Fruit fly (Drosophila melanogaster) whole organism, prepupa: ENCODE data around the gene Tlk.

ENCODE experiments used
- Blimp-1 ChIP-seq: fragments of 200-800 bp; sonication (Bioruptor generic); optimal IDR thresholded peaks from 3 replicates; lab custom pipeline; 2017; ENCODE audit warnings: missing biosample characterization, missing genetic modification characterization, mild to moderate bottlenecking, moderate library complexity, missing genetic modification reagents
- CG10631 ChIP-seq: fragments of 200-800 bp; sonication (Bioruptor generic); optimal IDR thresholded peaks from 2 replicates; lab custom pipeline; 2016; ENCODE audit warnings: missing biosample characterization, missing genetic modification characterization
- CG10669 ChIP-seq: fragments of 200-800 bp; sonication (Bioruptor generic); optimal IDR thresholded peaks from 3 replicates; lab custom pipeline; 2018; ENCODE audit warnings: missing biosample characterization, mild to moderate bottlenecking, missing genetic modification characterization, moderate library complexity
- CG11294 ChIP-seq: fragments of 200-800 bp; sonication (Bioruptor generic); IDR thresholded peaks from 2 replicates; pipeline ENCODE4 v1.3.6; 2022; ENCODE audit warnings: missing biosample characterization, missing genetic modification characterization
- CG11902 ChIP-seq: fragments of 200-800 bp; sonication (Bioruptor generic); optimal IDR thresholded peaks from 3 replicates; lab custom pipeline; 2016; ENCODE audit warnings: missing biosample characterization, missing genetic modification characterization
- CG15336 ChIP-seq: fragments of 200-800 bp; sonication (Bioruptor generic); IDR thresholded peaks from 2 replicates; pipeline ENCODE4 v1.3.6; 2022; ENCODE audit warnings: missing biosample characterization, missing genetic modification characterization
- CG3032 ChIP-seq: fragments of 200-800 bp; optimal IDR thresholded peaks from 2 replicates; lab custom pipeline; 2019; ENCODE audit warnings: missing biosample characterization, mild to moderate bottlenecking, missing genetic modification characterization, moderate library complexity
- CG31627 ChIP-seq: fragments of 200-800 bp; sonication (Bioruptor generic); optimal IDR thresholded peaks from 3 replicates; lab custom pipeline; 2016; ENCODE audit warnings: missing biosample characterization, missing genetic modification characterization
- CG34406 ChIP-seq: fragments of 200-800 bp; sonication (Bioruptor generic); optimal IDR thresholded peaks from 3 replicates; lab custom pipeline; 2016; ENCODE audit warnings: missing biosample characterization, missing genetic modification characterization
- CG3919 ChIP-seq: fragments of 200-800 bp; sonication (Bioruptor generic); optimal IDR thresholded peaks from 3 replicates; lab custom pipeline; 2016; ENCODE audit warnings: missing biosample characterization, missing genetic modification characterization
- CG6163 ChIP-seq: fragments of 200-800 bp; sonication (Bioruptor generic); IDR thresholded peaks from 3 replicates; pipeline ENCODE4 v1.3.6; 2022; ENCODE audit warnings: missing biosample characterization, missing genetic modification characterization
- CG6276 ChIP-seq: fragments of 200-800 bp; sonication (Bioruptor generic); optimal IDR thresholded peaks from 2 replicates; lab custom pipeline; 2017; ENCODE audit warnings: missing biosample characterization, mild to moderate bottlenecking, missing genetic modification characterization
- CG6792 ChIP-seq: fragments of 200-800 bp; sonication (Bioruptor generic); optimal IDR thresholded peaks from 3 replicates; lab custom pipeline; 2016; ENCODE audit warnings: missing biosample characterization, missing genetic modification characterization
- CG6808 ChIP-seq: fragments of 200-800 bp; sonication (Bioruptor generic); optimal IDR thresholded peaks from 3 replicates; lab custom pipeline; 2017; ENCODE audit warnings: missing biosample characterization, missing genetic modification characterization, mild to moderate bottlenecking, moderate library complexity, missing genetic modification reagents
- CG6854 ChIP-seq: fragments of 200-800 bp; sonication (Bioruptor generic); optimal IDR thresholded peaks from 2 replicates; lab custom pipeline; 2017; ENCODE audit warnings: missing biosample characterization, mild to moderate bottlenecking, missing genetic modification characterization
- CG7368 ChIP-seq: fragments of 200-800 bp; sonication (Bioruptor generic); optimal IDR thresholded peaks from 3 replicates; lab custom pipeline; 2016; ENCODE audit warnings: missing biosample characterization, missing genetic modification characterization
- CG8119 ChIP-seq: fragments of 200-800 bp; sonication (Bioruptor generic); IDR thresholded peaks from 3 replicates; pipeline ENCODE4 v1.3.6; 2022; ENCODE audit warnings: missing biosample characterization, missing genetic modification characterization
- CG8319 ChIP-seq: fragments of 200-800 bp; sonication (Bioruptor generic); optimal IDR thresholded peaks from 3 replicates; lab custom pipeline; 2016; ENCODE audit warnings: missing biosample characterization, missing genetic modification characterization
- CG8632 ChIP-seq: fragments of 200-800 bp; sonication (Bioruptor generic); optimal IDR thresholded peaks from 3 replicates; lab custom pipeline; 2016; ENCODE audit warnings: missing biosample characterization, missing genetic modification characterization
- CG9139 ChIP-seq: fragments of 200-800 bp; sonication (Bioruptor generic); optimal IDR thresholded peaks from 3 replicates; lab custom pipeline; 2017; ENCODE audit warnings: missing biosample characterization, mild to moderate bottlenecking, missing genetic modification characterization
- Eip75B ChIP-seq: fragments of 200-800 bp; sonication (Bioruptor generic); optimal IDR thresholded peaks from 3 replicates; lab custom pipeline; 2016; ENCODE audit warnings: missing biosample characterization, missing genetic modification characterization
- Eip78C ChIP-seq: fragments of 200-800 bp; sonication (Bioruptor generic); peaks from one replicate; lab custom pipeline; 2016; ENCODE audit warnings: missing biosample characterization, missing genetic modification characterization
- Ets96B ChIP-seq: fragments of 200-800 bp; optimal IDR thresholded peaks from 2 replicates; lab custom pipeline; 2019; ENCODE audit warnings: missing biosample characterization, mild to moderate bottlenecking, missing genetic modification characterization, moderate library complexity
- Gug ChIP-seq: fragments of 200-800 bp; sonication (Bioruptor generic); IDR thresholded peaks from 2 replicates; pipeline ENCODE4 v1.3.6; 2022; ENCODE audit warnings: missing biosample characterization, missing genetic modification characterization
- Hr38 ChIP-seq: sonication (Bioruptor generic); optimal IDR thresholded peaks from 2 replicates; lab custom pipeline; 2016; ENCODE audit warnings: missing biosample characterization, missing genetic modification characterization
- Lpt ChIP-seq: fragments of 200-800 bp; sonication (Bioruptor generic); optimal IDR thresholded peaks from 3 replicates; lab custom pipeline; 2016; ENCODE audit warnings: missing biosample characterization, missing genetic modification characterization
- Met ChIP-seq: fragments of 200-800 bp; sonication (Bioruptor generic); optimal IDR thresholded peaks from 3 replicates; lab custom pipeline; 2016; ENCODE audit warnings: missing biosample characterization, missing genetic modification characterization
- Sox102F ChIP-seq: fragments of 200-800 bp; sonication (Bioruptor generic); optimal IDR thresholded peaks from 2 replicates; lab custom pipeline; 2016; ENCODE audit warnings: missing biosample characterization, mild to moderate bottlenecking, missing genetic modification characterization
- Sox14 ChIP-seq: fragments of 200-800 bp; sonication (Bioruptor generic); optimal IDR thresholded peaks from 3 replicates; lab custom pipeline; 2016; ENCODE audit warnings: missing biosample characterization, missing genetic modification characterization
- Sox15 ChIP-seq: fragments of 200-800 bp; sonication (Bioruptor generic); optimal IDR thresholded peaks from 3 replicates; lab custom pipeline; 2016; ENCODE audit warnings: missing biosample characterization, missing genetic modification characterization
- achi ChIP-seq: fragments of 200-800 bp; sonication (Bioruptor generic); optimal IDR thresholded peaks from 3 replicates; lab custom pipeline; 2016; ENCODE audit warnings: missing biosample characterization, missing genetic modification characterization
- cyc ChIP-seq: fragments of 200-800 bp; sonication (Bioruptor generic); optimal IDR thresholded peaks from 3 replicates; lab custom pipeline; 2016; ENCODE audit warnings: missing biosample characterization, missing genetic modification characterization
- dac ChIP-seq: fragments of 200-800 bp; sonication (Bioruptor generic); optimal IDR thresholded peaks from 2 replicates; lab custom pipeline; 2017; ENCODE audit warnings: missing biosample characterization, mild to moderate bottlenecking, missing genetic modification characterization
- fd59A ChIP-seq: fragments of 200-800 bp; sonication (Bioruptor generic); optimal IDR thresholded peaks from 2 replicates; lab custom pipeline; 2017; ENCODE audit warnings: missing biosample characterization, mild to moderate bottlenecking, missing genetic modification characterization, missing genetic modification reagents
- fd85E ChIP-seq: fragments of 200-800 bp; sonication (Bioruptor generic); optimal IDR thresholded peaks from 3 replicates; lab custom pipeline; 2016; ENCODE audit warnings: missing biosample characterization, missing genetic modification characterization
- lz ChIP-seq: fragments of 200-800 bp; sonication (Bioruptor generic); optimal IDR thresholded peaks from 3 replicates; lab custom pipeline; 2016; ENCODE audit warnings: missing biosample characterization, missing genetic modification characterization
- pdm3 ChIP-seq: fragments of 200-800 bp; sonication (Bioruptor generic); optimal IDR thresholded peaks from 3 replicates; lab custom pipeline; 2016; ENCODE audit warnings: missing biosample characterization, missing genetic modification characterization
- salr ChIP-seq, 2 experiments: fragments of 200-800 bp; sonication (Bioruptor generic); optimal IDR thresholded peaks; 3 replicates each; lab custom pipeline; 2016 to 2018; ENCODE audit warnings: missing biosample characterization in 2 of 2, missing genetic modification characterization in 2 of 2, mild to moderate bottlenecking in 1 of 2
- spab ChIP-seq: fragments of 200-800 bp; sonication (Bioruptor generic); optimal IDR thresholded peaks from 2 replicates; lab custom pipeline; 2017; ENCODE audit warnings: missing biosample characterization, mild to moderate bottlenecking, missing genetic modification characterization, missing genetic modification reagents
- ss ChIP-seq, 2 experiments: fragments of 200-800 bp; sonication (Bioruptor generic); optimal IDR thresholded peaks; 2 replicates in 1 of 2; 3 replicates in 1 of 2; lab custom pipeline; 2017 to 2018; ENCODE audit warnings: mild to moderate bottlenecking in 2 of 2, missing biosample characterization in 2 of 2, missing genetic modification characterization in 2 of 2, moderate library complexity in 1 of 2
- svp ChIP-seq: fragments of 200-800 bp; sonication (Bioruptor generic); peaks from one replicate; lab custom pipeline; 2016; ENCODE audit warnings: missing biosample characterization, missing genetic modification characterization
- topi ChIP-seq: fragments of 200-800 bp; sonication (Bioruptor generic); optimal IDR thresholded peaks from 3 replicates; lab custom pipeline; 2016; ENCODE audit warnings: missing biosample characterization, missing genetic modification characterization
- vri ChIP-seq: fragments of 200-800 bp; sonication (Bioruptor generic); optimal IDR thresholded peaks from 3 replicates; lab custom pipeline; 2016; ENCODE audit warnings: missing biosample characterization, mild to moderate bottlenecking, missing genetic modification characterization

Tlk gene

dm6 chrX:3774277-3774676 is 54.5 kb downstream of the Tlk start (continued):
- no peak for TF ChIP-seq Hr38 (GFP tag; lab: Kevin White, UChicago)
- peak; percentile 25 for TF ChIP-seq Blimp-1 (GFP tag; lab: Kevin White, UChicago)
- peak; percentile 76 for TF ChIP-seq CG34406
- peak; percentile 78 for TF ChIP-seq Sox14 (GFP tag; lab: Kevin White, UChicago)
- no peak for TF ChIP-seq CG9139 (GFP tag; lab: Kevin White, UChicago)
- TF ChIP-seq CG8319 (GFP tag; lab: Kevin White, UChicago): peak; percentile 63
- peak; percentile 75 for TF ChIP-seq vri (GFP tag; lab: Kevin White, UChicago)
- TF ChIP-seq Sox102F (GFP tag; lab: Kevin White, UChicago): peak; percentile 71
- TF ChIP-seq CG11902 (GFP tag; lab: Kevin White, UChicago): peak; percentile 52
- no peak for TF ChIP-seq CG6854 (GFP tag; lab: Kevin White, UChicago)
- peak; percentile 80 for TF ChIP-seq CG31627 (GFP tag; lab: Kevin White, UChicago)
- TF ChIP-seq Eip78C (GFP tag; lab: Kevin White, UChicago): peak; percentile 88
- peak; percentile 42 for TF ChIP-seq CG6808
- TF ChIP-seq CG15336 (GFP tag; lab: Robert Waterston, UW): peak; percentile 95
- peak; percentile 27 to 29 for TF ChIP-seq ss (GFP tag; optimal IDR thresholded peaks at IDR 0.05; lab: Kevin White, UChicago)
- peak; percentile 39 for TF ChIP-seq fd59A
- TF ChIP-seq achi (GFP tag; lab: Kevin White, UChicago): peak; percentile 80
- TF ChIP-seq CG6276 (GFP tag; lab: Kevin White, UChicago): peak; percentile 85
- peak; percentile 79 for TF ChIP-seq Lpt (GFP tag; lab: Kevin White, UChicago)
- TF ChIP-seq Sox15 (GFP tag; lab: Kevin White, UChicago): peak; percentile 64
- peak; percentile 87 for TF ChIP-seq svp (GFP tag; lab: Kevin White, UChicago)
- peak; percentile 65 for TF ChIP-seq CG10669 (GFP tag; lab: Kevin White, UChicago)

DNA sequence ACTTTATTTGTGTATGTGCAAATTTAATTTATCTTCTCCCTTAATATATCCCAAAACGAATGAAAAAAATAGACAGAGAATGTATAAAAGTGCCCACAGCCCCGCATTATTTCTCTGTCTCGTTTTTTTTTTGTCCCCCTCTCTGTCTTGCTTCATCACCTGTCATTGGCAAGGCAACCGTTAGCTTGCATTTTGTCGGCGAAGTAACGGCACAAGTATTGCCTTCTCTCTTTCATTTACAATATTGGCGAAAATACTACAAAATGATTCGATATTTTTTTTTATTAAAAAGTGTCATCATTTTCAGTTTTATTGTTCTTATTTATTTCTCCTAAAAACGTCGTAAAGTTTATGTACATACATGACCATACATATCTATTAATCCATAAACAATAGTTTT is 55.3 kb downstream of the Tlk start:
- TF ChIP-seq CG11902 (GFP tag; lab: Kevin White, UChicago): no peak
- TF ChIP-seq Hr38 (GFP tag; lab: Kevin White, UChicago): no peak
- peak; percentile 25 for TF ChIP-seq Eip78C (GFP tag; lab: Kevin White, UChicago)
- TF ChIP-seq, all 60 proteins: peak for 1

- peak; percentile 90 for TF ChIP-seq Eip78C (GFP tag; lab: Kevin White, UChicago)
- TF ChIP-seq CG8632 (GFP tag; lab: Kevin White, UChicago): peak; percentile 79
- peak; percentile 51 for TF ChIP-seq topi (GFP tag; lab: Kevin White, UChicago)
- no peak for TF ChIP-seq Sox15 (GFP tag; lab: Kevin White, UChicago)
- TF ChIP-seq achi (GFP tag; lab: Kevin White, UChicago): peak; percentile 75
- TF ChIP-seq spab (GFP tag; lab: Kevin White, UChicago): peak; percentile 82
- TF ChIP-seq Lpt (GFP tag; lab: Kevin White, UChicago): peak; percentile 85
- peak; percentile 90 for TF ChIP-seq CG6854 (GFP tag; lab: Kevin White, UChicago)
- TF ChIP-seq CG9139 (GFP tag; lab: Kevin White, UChicago): peak; percentile 94
- no peak for TF ChIP-seq cyc (GFP tag; lab: Kevin White, UChicago)
- TF ChIP-seq Eip75B: peak; percentile 66
- peak; percentile 67 for TF ChIP-seq dac (GFP tag; lab: Kevin White, UChicago)
- peak; percentile 96 to 97 for TF ChIP-seq ss (GFP tag; optimal IDR thresholded peaks at IDR 0.05; lab: Kevin White, UChicago)
- TF ChIP-seq CG34406: peak; percentile 62
- TF ChIP-seq fd85E (GFP tag; lab: Kevin White, UChicago): no peak
- peak; percentile 95 for TF ChIP-seq CG6276 (GFP tag; lab: Kevin White, UChicago)
- peak; percentile 47 for TF ChIP-seq CG3919 (GFP tag; lab: Kevin White, UChicago)
- peak; percentile 52 for TF ChIP-seq Met (GFP tag; lab: Kevin White, UChicago)
- TF ChIP-seq CG7368 (GFP tag; lab: Kevin White, UChicago): peak; percentile 72
- TF ChIP-seq lz (GFP tag; lab: Kevin White, UChicago): no peak
- TF ChIP-seq Ets96B: peak; percentile 70
- peak; percentile 60 for TF ChIP-seq CG3032 (tag; lab: Kevin White, UChicago)
- peak; percentile 48 for TF ChIP-seq Blimp-1 (GFP tag; lab: Kevin White, UChicago)
- TF ChIP-seq CG6808: peak; percentile 93
- TF ChIP-seq vri (GFP tag; lab: Kevin White, UChicago): peak; percentile 84
- TF ChIP-seq CG10631 (GFP tag; lab: Kevin White, UChicago): peak; percentile 63
- no peak for TF ChIP-seq CG31627 (GFP tag; lab: Kevin White, UChicago)
- peak; percentile 68 for TF ChIP-seq Sox102F (GFP tag; lab: Kevin White, UChicago)
- TF ChIP-seq Gug (GFP tag; lab: Robert Waterston, UW): peak; percentile 60
- TF ChIP-seq CG6163 (GFP tag; lab: Robert Waterston, UW): peak; percentile 93
- no peak for TF ChIP-seq CG11294
- TF ChIP-seq Hr38 (GFP tag; lab: Kevin White, UChicago): no peak
- TF ChIP-seq pdm3: peak; percentile 61
- TF ChIP-seq CG8119 (GFP tag; lab: Robert Waterston, UW): peak; percentile 86
- peak; percentile 59 for TF ChIP-seq CG6792 (GFP tag; lab: Kevin White, UChicago)
- TF ChIP-seq salr (GFP tag; optimal IDR thresholded peaks at IDR 0.05; lab: Kevin White, UChicago): peak; percentile 40 to 83
Observed at dm6 chrX:3775822-3776668, 56.2 kb downstream of the Tlk start.
